Fruit fly (Drosophila melanogaster): Measurements from ENCODE around the gene fws.

The fws gene

DNA sequence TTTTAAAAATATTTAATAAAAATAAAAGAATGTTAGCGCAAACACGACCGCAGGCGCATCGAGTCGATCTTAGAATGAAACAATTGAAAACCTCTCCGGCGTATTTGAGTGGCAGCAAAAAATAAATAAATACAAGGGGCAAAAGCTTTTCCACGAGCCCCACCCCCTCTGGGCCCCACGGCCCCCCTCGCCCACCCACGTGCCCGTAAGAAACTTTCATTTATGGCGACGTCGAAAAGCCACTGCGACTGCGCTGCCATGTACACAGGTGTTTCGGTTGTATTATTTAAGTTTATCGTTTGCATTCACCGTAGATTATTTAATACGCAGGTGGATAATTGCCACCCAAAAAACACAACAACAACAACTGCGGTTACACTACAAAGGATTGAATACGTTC lies 32.4 kb downstream of the fws start (continued):
- TF ChIP-seq CG8290 (GFP tag; optimal IDR thresholded peaks at IDR 0.05) (no peak), CG8290 (tag; optimal IDR thresholded peaks at IDR 0.05) (peak in 1 of 2 experiments; percentile 53), Fer1 (GFP tag; optimal IDR thresholded peaks at IDR 0.05) (peak; percentile 26), Six4 (GFP tag; optimal IDR thresholded peaks at IDR 0.05) (no peak), Myb (GFP tag; optimal IDR thresholded peaks at IDR 0.05) (no peak), CG13894 (tag; optimal IDR thresholded peaks at IDR 0.05) (peak; percentile 6), CG3281 (GFP tag; optimal IDR thresholded peaks at IDR 0.05) (peak; percentile 25), NFAT (GFP tag; IDR thresholded peaks at IDR 0.05) (0 out of 2 replicates have a peak, but pooled peaks have one; percentile 23), Blimp-1 (GFP tag; optimal IDR thresholded peaks at IDR 0.05) (no peak), Ada2b (GFP tag; IDR thresholded peaks at IDR 0.05) (no peak), CG10543 (GFP tag; optimal IDR thresholded peaks at IDR 0.05) (peak; percentile 46), CG13296 (GFP tag; optimal IDR thresholded peaks at IDR 0.05) (peak; percentile 4), CG8089 (GFP tag; optimal IDR thresholded peaks at IDR 0.05) (no peak), mirr (GFP tag; optimal IDR thresholded peaks at IDR 0.05) (no peak), CG9876 (GFP tag; optimal IDR thresholded peaks at IDR 0.05) (no peak), toy (GFP tag; IDR thresholded peaks at IDR 0.05) (no peak), CG10209 (GFP tag; optimal IDR thresholded peaks at IDR 0.05) (peak; percentile 1), Dbx (GFP tag; IDR thresholded peaks at IDR 0.05) (peak; percentile 17; the same call in 1 of the 3 replicates), lab (GFP tag; optimal IDR thresholded peaks at IDR 0.05) (peak; percentile 49), CG15514 (GFP tag; optimal IDR thresholded peaks at IDR 0.05) (peak; percentile 15), CG13624 (GFP tag; optimal IDR thresholded peaks at IDR 0.05) (no peak), knrl (GFP tag; IDR thresholded peaks at IDR 0.05; ENCODE audit: partially characterized antibody) (0 out of 3 replicates have a peak, but pooled peaks have one; percentile 20)

DNA sequence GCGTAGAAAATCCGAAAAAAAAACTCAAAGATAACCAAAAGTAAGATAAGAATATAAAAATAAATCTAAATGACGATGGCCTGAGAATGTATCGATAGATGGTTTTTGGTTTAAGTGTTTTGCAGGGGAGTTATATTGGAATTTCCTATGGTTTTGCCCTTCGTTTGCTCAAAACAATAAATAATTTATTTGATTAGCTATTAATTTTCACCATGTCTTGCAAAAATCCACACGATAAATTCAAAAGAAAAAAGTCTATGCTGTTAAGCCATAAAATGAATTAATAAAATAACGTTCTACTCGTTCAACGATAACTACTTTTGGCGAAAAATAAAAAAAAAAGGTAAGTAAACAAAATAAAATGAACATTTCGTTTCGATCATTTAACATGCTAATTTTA lies 33.8 kb downstream of the fws start:
- TF ChIP-seq CG10979 (tag; optimal IDR thresholded peaks at IDR 0.05) (no peak), sens (GFP tag) (peak; percentile 22)

DNA sequence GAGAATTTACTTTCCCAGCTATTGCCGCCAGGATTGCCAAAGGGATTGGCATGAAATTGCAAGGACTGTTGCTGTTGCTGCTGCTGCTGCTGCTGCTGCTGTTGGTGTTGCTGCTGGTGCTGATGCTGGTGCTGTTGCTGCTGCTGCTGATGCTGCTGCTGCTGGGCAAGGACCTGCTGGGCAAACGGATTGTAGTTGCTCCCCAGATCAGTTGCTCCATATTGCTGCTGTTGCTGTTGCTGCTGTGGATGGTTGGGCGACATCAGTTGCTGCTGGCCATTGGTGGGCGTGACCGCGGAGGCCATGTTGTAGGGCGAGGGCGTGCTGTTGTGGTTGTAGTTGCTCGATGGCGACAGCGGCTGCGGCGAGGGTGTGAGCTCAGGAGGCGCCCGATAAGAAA lies 43.2 kb downstream of the fws start:
- peak in 1 of 2 experiments; percentile 85 for TF ChIP-seq Dfd (GFP tag; optimal IDR thresholded peaks at IDR 0.05)
- no peak for TF ChIP-seq Usf (GFP tag; optimal IDR thresholded peaks at IDR 0.05)
- TF ChIP-seq CG1529 (GFP tag; optimal IDR thresholded peaks at IDR 0.05): no peak
- TF ChIP-seq Ets65A (GFP tag): peak; percentile 45

DNA sequence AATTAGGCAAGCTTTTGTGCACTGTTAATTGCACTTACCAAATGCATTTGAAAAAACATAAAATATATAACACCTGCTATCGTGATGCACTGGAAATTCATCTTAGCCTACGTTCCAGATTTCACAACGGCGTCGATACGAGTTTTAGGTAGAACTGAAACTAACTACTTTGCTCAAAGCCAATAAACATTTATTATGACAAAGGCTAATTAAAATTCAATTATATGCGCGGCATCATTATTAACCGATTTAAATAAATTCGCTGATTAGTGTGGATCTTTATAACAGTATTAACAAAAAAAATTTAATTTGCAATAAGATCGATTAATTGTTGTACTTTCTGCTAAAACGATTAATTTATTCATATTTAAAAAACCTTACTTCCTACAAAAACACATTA lies 44.3 kb downstream of the fws start, which contains the start of gene CG33928:
TSS of gene CG33928 (minus strand) at position 101 of the 400 bp plus-strand sequence.
- TF ChIP-seq CG10654 (GFP tag; optimal IDR thresholded peaks at IDR 0.05) (no peak), sens-2 (GFP tag; IDR thresholded peaks at IDR 0.05) (no peak), CG18599 (GFP tag; optimal IDR thresholded peaks at IDR 0.05) (no peak), CG6854 (GFP tag; optimal IDR thresholded peaks at IDR 0.05) (no peak), CG10274 (GFP tag; optimal IDR thresholded peaks at IDR 0.05) (no peak), GATAe (GFP tag; conservative IDR thresholded peaks at IDR 0.05) (no peak), CG11247 (GFP tag; IDR thresholded peaks at IDR 0.05) (no peak), Lim3 (GFP tag; IDR thresholded peaks at IDR 0.05) (no peak)

Measured in whole organism, embryonic.